Fruit fly (Drosophila melanogaster): ENCODE results near the gene CG33966.

CG33966 gene

DNA sequence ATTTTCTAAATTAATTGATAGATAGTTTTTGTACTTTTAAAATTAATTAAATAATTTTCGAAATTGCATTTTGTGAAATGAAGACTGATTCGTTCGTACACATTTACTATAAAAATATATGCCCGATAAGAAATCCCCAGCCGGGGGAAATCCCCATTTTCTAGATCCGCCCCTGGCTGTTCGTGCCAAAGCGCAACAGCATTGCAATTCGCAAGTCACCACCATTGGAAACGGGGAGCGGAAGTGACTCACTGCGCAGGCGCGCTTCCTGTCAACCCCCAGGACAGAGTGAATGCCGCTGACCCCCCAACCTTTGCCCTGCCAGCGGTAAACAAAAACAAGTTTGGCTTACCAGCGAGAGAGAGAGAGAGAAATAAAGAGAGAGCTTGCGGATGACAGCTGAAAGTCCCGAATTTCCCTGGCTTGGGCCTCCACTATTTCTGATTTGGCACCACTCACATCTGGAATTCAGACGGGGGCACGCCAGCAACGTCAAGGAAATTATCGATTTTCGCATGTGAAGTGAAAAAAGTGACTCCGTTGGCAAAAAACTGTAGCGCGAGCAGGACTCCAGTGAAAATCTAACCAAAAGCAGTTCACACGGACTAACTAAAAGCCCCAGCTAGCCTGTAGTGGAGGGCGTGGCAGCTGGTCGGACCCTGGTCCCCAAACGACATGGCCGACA, 37.9 kb upstream of the CG33966 start, which contains the start of gene Aplip1:
Gene Aplip1, plus strand, starts transcription at position 450 of the 685 bp plus-strand sequence.
- TF ChIP-seq CG12768 (GFP tag; optimal IDR thresholded peaks at IDR 0.05) (no peak), CG14711 (tag; optimal IDR thresholded peaks at IDR 0.05) (no peak), cic (GFP tag; optimal IDR thresholded peaks at IDR 0.05) (no peak), toe (GFP tag; optimal IDR thresholded peaks at IDR 0.05) (peak; percentile 28)

dm6 chr3L:1200357-1201051, 33.4 kb upstream of the CG33966 start, which contains the start of gene mwh:
TSS of gene mwh (plus strand) at chr3L:1200786.
- no peak for TF ChIP-seq CG7045 (GFP tag; optimal IDR thresholded peaks at IDR 0.05)
- no peak for TF ChIP-seq CG7101 (tag; optimal IDR thresholded peaks at IDR 0.05)
- TF ChIP-seq CG5204 (GFP tag; optimal IDR thresholded peaks at IDR 0.05) = no peak
- no peak for TF ChIP-seq Hr96 (GFP tag; optimal IDR thresholded peaks at IDR 0.05)
- no peak for TF ChIP-seq Crg-1 (GFP tag; optimal IDR thresholded peaks at IDR 0.05)
- TF ChIP-seq ovo (GFP tag; optimal IDR thresholded peaks at IDR 0.05) = no peak
- no peak for TF ChIP-seq Mnt (GFP tag; optimal IDR thresholded peaks at IDR 0.05)
- TF ChIP-seq bab1 (GFP tag; optimal IDR thresholded peaks at IDR 0.05) = no peak
- TF ChIP-seq toe (GFP tag; optimal IDR thresholded peaks at IDR 0.05) = no peak
- no peak for TF ChIP-seq tj (GFP tag; optimal IDR thresholded peaks at IDR 0.05)
- TF ChIP-seq kay (GFP tag; ENCODE audit: borderline replicate concordance) = no peak
- no peak for TF ChIP-seq CG33017 (tag; optimal IDR thresholded peaks at IDR 0.05)
- TF ChIP-seq CG12768 (GFP tag; optimal IDR thresholded peaks at IDR 0.05) = no peak
- TF ChIP-seq CG1620 (GFP tag; optimal IDR thresholded peaks at IDR 0.05) = no peak
- no peak for TF ChIP-seq Clk (GFP tag; optimal IDR thresholded peaks at IDR 0.05)
- TF ChIP-seq CG11617 (GFP tag; optimal IDR thresholded peaks at IDR 0.05) = no peak
- no peak for TF ChIP-seq cic (GFP tag; optimal IDR thresholded peaks at IDR 0.05)

- TF ChIP-seq cic (GFP tag; optimal IDR thresholded peaks at IDR 0.05) (peak; percentile 51), pad (GFP tag; optimal IDR thresholded peaks at IDR 0.05) (no peak)
These were observed 31.2 kb upstream of the CG33966 start, which contains the start of gene meep for dm6 chr3L:1202588-1203195. TSS of gene meep (minus strand) at chr3L:1203036.

- no peak for TF ChIP-seq Crg-1 (GFP tag; optimal IDR thresholded peaks at IDR 0.05)
- TF ChIP-seq pad (GFP tag; optimal IDR thresholded peaks at IDR 0.05) = no peak
- TF ChIP-seq bab1 (GFP tag; optimal IDR thresholded peaks at IDR 0.05) = no peak
- TF ChIP-seq Hr96 (GFP tag; optimal IDR thresholded peaks at IDR 0.05) = no peak
- TF ChIP-seq CG11617 (GFP tag; optimal IDR thresholded peaks at IDR 0.05) = no peak
- TF ChIP-seq CG14711 (tag; optimal IDR thresholded peaks at IDR 0.05) = no peak
- no peak for TF ChIP-seq tj (GFP tag; optimal IDR thresholded peaks at IDR 0.05)
- TF ChIP-seq Mnt (GFP tag; optimal IDR thresholded peaks at IDR 0.05) = no peak
- TF ChIP-seq CG12768 (GFP tag; optimal IDR thresholded peaks at IDR 0.05) = no peak
- TF ChIP-seq CG33017 (tag; optimal IDR thresholded peaks at IDR 0.05) = no peak
- no peak for TF ChIP-seq cnc (optimal IDR thresholded peaks at IDR 0.05)
- TF ChIP-seq CG7101 (tag; optimal IDR thresholded peaks at IDR 0.05) = no peak
- TF ChIP-seq toe (GFP tag; optimal IDR thresholded peaks at IDR 0.05) = no peak
- TF ChIP-seq Clk (GFP tag; optimal IDR thresholded peaks at IDR 0.05) = no peak
These were observed 30.0 kb upstream of the CG33966 start for dm6 chr3L:1203855-1204431.

DNA sequence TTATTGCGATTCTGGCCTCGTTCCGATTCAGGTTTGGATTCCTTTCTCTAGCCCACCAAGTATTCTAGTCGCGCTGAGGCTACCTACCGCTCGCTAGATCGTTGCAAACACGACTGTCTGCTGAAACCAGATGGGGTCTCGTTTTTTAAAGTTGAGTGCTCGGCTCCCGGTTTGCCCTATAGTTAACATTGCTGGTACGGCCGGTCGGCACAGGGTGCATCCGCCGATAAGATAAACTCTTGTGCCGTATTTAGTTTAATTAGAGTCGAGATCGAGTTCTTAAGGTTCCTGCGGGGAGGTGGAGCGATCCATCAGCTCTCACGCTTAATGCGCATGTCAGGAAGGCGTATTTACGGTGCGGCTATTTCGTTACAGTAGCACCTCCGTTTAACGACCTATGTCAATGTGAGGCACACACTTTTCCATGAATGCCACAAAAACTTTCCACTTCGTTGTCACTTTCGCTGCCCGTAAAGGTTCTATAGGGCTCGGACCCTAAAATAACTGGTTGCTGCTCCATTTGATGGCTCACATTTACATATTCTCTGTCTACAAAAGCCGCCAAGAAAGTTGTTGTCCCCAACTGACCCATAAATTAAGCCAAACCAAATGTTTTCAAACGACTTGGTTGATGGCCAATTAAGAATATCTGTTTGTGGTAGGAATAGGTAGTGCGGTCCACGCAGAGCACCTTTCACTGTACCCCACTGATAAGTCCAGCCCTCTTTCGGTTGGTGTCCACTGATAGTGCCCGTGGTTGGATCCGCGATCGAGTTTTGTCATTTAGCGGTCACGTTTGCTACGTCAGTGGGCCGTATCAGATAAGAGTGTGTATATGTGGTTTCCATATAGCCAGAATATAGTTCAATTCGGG, 29.0 kb upstream of the CG33966 start, which contains the start of gene CG9119:
Gene CG9119, minus strand, starts transcription at position 122 of the 874 bp plus-strand sequence.
- TF ChIP-seq CG7045 (GFP tag; optimal IDR thresholded peaks at IDR 0.05) (peak; percentile 77), CG5204 (GFP tag; optimal IDR thresholded peaks at IDR 0.05) (peak; percentile 85), Clk (GFP tag; optimal IDR thresholded peaks at IDR 0.05) (peak; percentile 78), cic (GFP tag; optimal IDR thresholded peaks at IDR 0.05) (peak; percentile 11), ovo (GFP tag; optimal IDR thresholded peaks at IDR 0.05) (no peak), pad (GFP tag; optimal IDR thresholded peaks at IDR 0.05) (peak; percentile 55), cnc (optimal IDR thresholded peaks at IDR 0.05) (no peak), Crg-1 (GFP tag; optimal IDR thresholded peaks at IDR 0.05) (peak; percentile 9), toe (GFP tag; optimal IDR thresholded peaks at IDR 0.05) (peak; percentile 70), Mnt (GFP tag; optimal IDR thresholded peaks at IDR 0.05) (peak; percentile 22), bab1 (GFP tag; optimal IDR thresholded peaks at IDR 0.05) (no peak), CG1620 (GFP tag; optimal IDR thresholded peaks at IDR 0.05) (no peak), CG11617 (GFP tag; optimal IDR thresholded peaks at IDR 0.05) (peak; percentile 79), kay (GFP tag; ENCODE audit: borderline replicate concordance) (no peak), CG33017 (tag; optimal IDR thresholded peaks at IDR 0.05) (peak; percentile 72), Hr96 (GFP tag; optimal IDR thresholded peaks at IDR 0.05) (peak; percentile 84), CG7101 (tag; optimal IDR thresholded peaks at IDR 0.05) (peak; percentile 63), tj (GFP tag; optimal IDR thresholded peaks at IDR 0.05) (peak; percentile 44), CG12768 (GFP tag; optimal IDR thresholded peaks at IDR 0.05) (peak; percentile 78), CG14711 (tag; optimal IDR thresholded peaks at IDR 0.05) (peak; percentile 24)

All from whole organism, adult.